Worm (Caenorhabditis elegans) whole organism, young adult: ENCODE measurements around the gene dib-1.

Experiments used
- F39B2.1 ChIP-seq: fragments of 200-800 bp; sonication (Bioruptor generic); IDR thresholded peaks from 2 replicates; pipeline ENCODE4 v1.3.6; 2022; ENCODE audit warnings: missing genetic modification reagents, missing genetic modification characterization, missing compliant biosample characterization
- F57A8.1 ChIP-seq: fragments of 200-800 bp; sonication (Bioruptor generic); optimal IDR thresholded peaks from 2 replicates; lab custom pipeline; 2018; ENCODE audit warnings: mild to moderate bottlenecking, missing genetic modification characterization, moderate library complexity, missing compliant biosample characterization
- K12H6.12 ChIP-seq: fragments of 200-800 bp; sonication (Bioruptor generic); optimal IDR thresholded peaks from 2 replicates; lab custom pipeline; 2018; ENCODE audit warnings: mild to moderate bottlenecking, missing genetic modification characterization, missing compliant biosample characterization
- Y95B8A.8 ChIP-seq: fragments of 200-800 bp; sonication (Bioruptor generic); IDR thresholded peaks from 2 replicates; pipeline ENCODE4 v1.3.6; 2022; ENCODE audit warnings: missing genetic modification reagents, missing genetic modification characterization, missing compliant biosample characterization
- akir-1 ChIP-seq: fragments of 200-800 bp; sonication (Bioruptor generic); optimal IDR thresholded peaks from 2 replicates; lab custom pipeline; 2018; ENCODE audit warnings: mild to moderate bottlenecking, missing genetic modification characterization, moderate library complexity, missing compliant biosample characterization
- ccch-3 ChIP-seq: fragments of 200-800 bp; sonication (Bioruptor generic); optimal IDR thresholded peaks from 2 replicates; lab custom pipeline; 2018; ENCODE audit warnings: mild to moderate bottlenecking, missing genetic modification characterization, missing compliant biosample characterization
- him-1 ChIP-seq: sonication (generic microtip); optimal IDR thresholded peaks from 2 replicates; lab custom pipeline; 2016; ENCODE audit warnings: missing genotype, missing genetic modification reagents, missing genetic modification characterization, missing compliant biosample characterization
- hsf-1 ChIP-seq: fragments of 200-800 bp; sonication (Bioruptor generic); IDR thresholded peaks from 2 replicates; pipeline ENCODE4 v1.3.6; 2022; ENCODE audit warnings: missing genetic modification reagents, missing genetic modification characterization, missing compliant biosample characterization
- rec-8 ChIP-seq, 2 experiments: sonication (generic microtip); optimal IDR thresholded peaks; 2 replicates each; lab custom pipeline; 2016; ENCODE audit warnings: mild to moderate bottlenecking in 2 of 2, missing genetic modification characterization in 2 of 2, missing genetic modification reagents in 2 of 2, missing genotype in 2 of 2, missing biosample characterization in 1 of 2, missing compliant biosample characterization in 1 of 2, moderate library complexity in 1 of 2
- snpc-1.1 ChIP-seq: sonication (generic microtip); optimal IDR thresholded peaks from 2 replicates; lab custom pipeline; 2017; ENCODE audit warnings: missing genetic modification characterization, mild to moderate bottlenecking, missing compliant biosample characterization, antibody characterized with exemption, moderate library complexity, missing genotype, missing genetic modification reagents; ENCODE audit not compliant: insufficient read depth
- unc-62 ChIP-seq: fragments of 150-350 bp; optimal IDR thresholded peaks from 2 replicates; lab custom pipeline; 2014; ENCODE audit warnings: missing biosample characterization, missing genetic modification reagents, missing genetic modification characterization
- ztf-28 ChIP-seq: fragments of 200-800 bp; sonication (Bioruptor generic); IDR thresholded peaks from 2 replicates; pipeline ENCODE4 v1.3.6; 2022; ENCODE audit warnings: missing genetic modification reagents, missing genetic modification characterization, missing compliant biosample characterization

ce11 chrIV:2842162-2842561, 48.5 kb upstream of the dib-1 start, which contains the start of gene clec-84:
- TF ChIP-seq rec-8 (tag; optimal IDR thresholded peaks at IDR 0.05; lab: Kevin White, UChicago) (no peak), ccch-3 (GFP tag; lab: Kevin White, UChicago) (no peak), akir-1 (no peak), Y95B8A.8 (no peak), F39B2.1 (GFP tag; lab: Robert Waterston, UW) (no peak), ztf-28 (GFP tag; lab: Robert Waterston, UW) (no peak), him-1 (tag; lab: Kevin White, UChicago) (no peak), snpc-1.1 (tag; lab: Kevin White, UChicago) (no peak), hsf-1 (GFP tag; lab: Robert Waterston, UW) (no peak), F57A8.1 (GFP tag; lab: Kevin White, UChicago) (no peak), unc-62 (GFP tag; lab: Kevin White, UChicago) (no peak), K12H6.12 (tag; lab: Kevin White, UChicago) (no peak)
